Worm (Caenorhabditis elegans): ENCODE data around the gene atg-7.

The atg-7 gene

DNA sequence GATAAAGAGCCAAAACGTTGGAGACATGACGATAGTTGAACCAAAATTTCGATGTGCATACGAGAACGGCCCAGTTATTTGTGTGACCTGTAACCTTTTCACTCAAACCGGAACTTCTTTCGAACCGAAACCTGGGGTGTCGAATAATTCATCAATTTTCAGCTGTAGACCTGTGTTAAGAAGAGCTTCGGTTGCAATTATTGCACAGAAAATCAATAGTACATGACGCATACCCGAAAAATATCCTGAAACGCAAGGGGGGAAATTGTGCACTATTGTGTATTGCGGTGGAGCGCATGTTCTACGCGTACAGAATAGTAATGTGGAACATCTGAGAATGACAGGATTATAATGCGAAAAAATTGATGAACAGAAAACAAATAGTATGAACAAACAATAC lies 28.9 kb upstream of the atg-7 start, which contains the start of gene pigk-1:
Gene pigk-1 (minus strand): TSS at position 248 of the 400 bp plus-strand sequence.
- TF ChIP-seq ama-1 (optimal IDR thresholded peaks at IDR 0.05) (peak; percentile 9), unc-62 (GFP tag; optimal IDR thresholded peaks at IDR 0.05) (no peak), nhr-28 (tag; optimal IDR thresholded peaks at IDR 0.05) (no peak), nhr-43 (tag; optimal IDR thresholded peaks at IDR 0.05; ENCODE audit: poor library complexity, severe bottlenecking) (peak; percentile 24), R02D3.7 (tag; optimal IDR thresholded peaks at IDR 0.05) (peak; percentile 15)

DNA sequence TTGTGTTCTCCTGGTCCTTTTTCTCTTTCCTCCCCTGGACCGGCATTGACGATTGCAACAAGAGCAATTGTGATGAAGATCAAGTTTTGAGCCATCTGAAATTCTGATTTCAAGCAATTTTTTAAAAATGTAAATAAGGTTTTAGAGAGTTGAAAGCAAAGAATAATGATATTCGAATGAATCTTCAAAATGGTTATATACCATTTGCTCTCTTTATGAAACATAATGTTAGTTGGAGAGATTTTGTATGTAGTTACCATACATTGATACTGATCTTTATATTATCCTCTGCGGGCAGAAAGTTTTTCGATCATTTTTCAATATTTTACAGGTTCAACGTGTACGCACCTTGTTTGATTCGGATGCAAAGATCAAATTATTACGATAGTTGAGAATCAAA lies 24.9 kb upstream of the atg-7 start, which contains the start of gene srlf-24:
Gene srlf-24 (minus strand): TSS at position 101 of the 400 bp plus-strand sequence.
- TF ChIP-seq nhr-11 (tag; optimal IDR thresholded peaks at IDR 0.05), result no peak
- no peak for TF ChIP-seq fos-1 (tag; optimal IDR thresholded peaks at IDR 0.05)
- no peak for TF ChIP-seq snpc-4 (tag; optimal IDR thresholded peaks at IDR 0.05)
- TF ChIP-seq nhr-28 (tag; optimal IDR thresholded peaks at IDR 0.05), result no peak
- TF ChIP-seq ceh-16 (tag; optimal IDR thresholded peaks at IDR 0.05), result no peak
- no peak for TF ChIP-seq ZK546.5 (tag; optimal IDR thresholded peaks at IDR 0.05)
- no peak for TF ChIP-seq daf-12 (tag; optimal IDR thresholded peaks at IDR 0.05)
- TF ChIP-seq ama-1 (optimal IDR thresholded peaks at IDR 0.05), result no peak
- TF ChIP-seq nhr-67 (tag; optimal IDR thresholded peaks at IDR 0.05), result no peak
- TF ChIP-seq tbx-2 (tag; optimal IDR thresholded peaks at IDR 0.05), result no peak
- no peak for TF ChIP-seq unc-39 (tag; optimal IDR thresholded peaks at IDR 0.05)
- no peak for TF ChIP-seq skn-1 (tag; optimal IDR thresholded peaks at IDR 0.05)
- no peak for TF ChIP-seq mml-1 (tag; optimal IDR thresholded peaks at IDR 0.05)
- no peak for TF ChIP-seq nhr-25 (tag; optimal IDR thresholded peaks at IDR 0.05)
- TF ChIP-seq nhr-77 (tag; optimal IDR thresholded peaks at IDR 0.05), result no peak
- TF ChIP-seq nhr-43 (tag; optimal IDR thresholded peaks at IDR 0.05; ENCODE audit: poor library complexity, severe bottlenecking), result no peak
- TF ChIP-seq jun-1 (tag; optimal IDR thresholded peaks at IDR 0.05), result no peak
- TF ChIP-seq elt-3 (tag; optimal IDR thresholded peaks at IDR 0.05), result no peak

DNA sequence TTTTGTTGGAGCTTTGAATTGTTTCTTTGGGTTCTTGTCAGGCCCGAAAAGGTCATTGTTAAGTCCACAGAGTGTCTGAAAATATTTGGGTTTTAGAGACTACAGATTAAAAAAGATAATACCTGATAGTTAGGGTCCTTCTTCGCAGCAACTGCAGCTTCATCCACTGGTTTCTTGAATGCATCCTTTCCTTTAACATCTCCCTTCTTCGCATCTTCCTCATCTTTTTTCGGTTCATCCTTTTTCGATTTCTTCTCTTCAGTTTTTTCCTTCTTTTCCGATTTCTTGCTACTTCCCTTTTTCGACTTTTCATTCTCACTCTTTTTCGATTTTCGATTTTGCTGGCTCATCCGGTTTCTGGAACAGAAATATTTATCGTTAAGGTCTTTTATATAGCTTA lies 22.6 kb upstream of the atg-7 start:
- TF ChIP-seq nhr-43 (tag; optimal IDR thresholded peaks at IDR 0.05; ENCODE audit: poor library complexity, severe bottlenecking) (no peak), nhr-23 (tag; optimal IDR thresholded peaks at IDR 0.05) (no peak), nfya-1 (tag; optimal IDR thresholded peaks at IDR 0.05; ENCODE audit: insufficient read depth) (no peak), nhr-25 (tag; optimal IDR thresholded peaks at IDR 0.05) (no peak), ceh-9 (tag; optimal IDR thresholded peaks at IDR 0.05) (no peak), unc-39 (tag; optimal IDR thresholded peaks at IDR 0.05) (no peak), nhr-28 (tag; optimal IDR thresholded peaks at IDR 0.05) (no peak), ztf-11 (tag; optimal IDR thresholded peaks at IDR 0.05) (no peak), nhr-67 (tag; optimal IDR thresholded peaks at IDR 0.05) (no peak), mml-1 (tag; optimal IDR thresholded peaks at IDR 0.05) (no peak), eor-1 (tag; optimal IDR thresholded peaks at IDR 0.05) (no peak), nhr-77 (tag; optimal IDR thresholded peaks at IDR 0.05) (no peak), ama-1 (optimal IDR thresholded peaks at IDR 0.05) (no peak), hmg-11 (tag; optimal IDR thresholded peaks at IDR 0.05) (no peak), lsy-12 (tag; optimal IDR thresholded peaks at IDR 0.05) (no peak), pha-4 (tag; optimal IDR thresholded peaks at IDR 0.05) (no peak), lin-15B (tag; optimal IDR thresholded peaks at IDR 0.05) (no peak)

DNA sequence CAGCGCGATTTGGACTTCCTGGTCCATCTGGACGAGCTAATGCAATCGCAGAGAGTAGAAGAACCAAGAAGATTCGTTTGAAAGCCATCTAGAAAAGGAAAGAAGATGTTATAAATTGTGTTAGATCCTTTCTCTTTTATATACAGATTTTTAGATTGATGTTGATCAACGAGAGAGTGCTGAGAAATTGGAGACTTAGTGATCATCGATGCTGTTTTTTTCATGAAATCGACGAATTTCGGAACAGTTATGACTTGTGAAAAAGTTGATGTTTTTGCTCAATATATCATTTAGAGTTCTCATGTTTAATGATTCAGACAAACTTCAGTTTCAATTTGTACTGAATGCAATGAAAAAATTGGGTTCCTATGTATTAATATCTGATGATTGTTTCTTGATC lies 21.8 kb upstream of the atg-7 start, which contains the start of gene srlf-17:
Gene srlf-17 (minus strand): TSS at position 101 of the 400 bp plus-strand sequence.
- TF ChIP-seq nhr-76 (tag; optimal IDR thresholded peaks at IDR 0.05) (no peak), elt-2 (tag; optimal IDR thresholded peaks at IDR 0.05) (no peak), ZK546.5 (tag; optimal IDR thresholded peaks at IDR 0.05) (no peak), ceh-82 (tag; optimal IDR thresholded peaks at IDR 0.05) (no peak), unc-39 (tag; optimal IDR thresholded peaks at IDR 0.05) (no peak), R02D3.7 (tag; optimal IDR thresholded peaks at IDR 0.05) (no peak), hmg-11 (tag; optimal IDR thresholded peaks at IDR 0.05) (no peak), pha-4 (tag; optimal IDR thresholded peaks at IDR 0.05) (no peak), egl-5 (tag; optimal IDR thresholded peaks at IDR 0.05) (no peak), nhr-28 (tag; optimal IDR thresholded peaks at IDR 0.05) (no peak), nhr-25 (tag; optimal IDR thresholded peaks at IDR 0.05) (no peak), nhr-237 (tag; optimal IDR thresholded peaks at IDR 0.05) (no peak), ztf-4 (tag; optimal IDR thresholded peaks at IDR 0.05) (no peak), nhr-11 (tag; optimal IDR thresholded peaks at IDR 0.05) (no peak), fos-1 (tag; optimal IDR thresholded peaks at IDR 0.05) (no peak)

Data from whole organism, L3 larva.